Worm (Caenorhabditis elegans) whole organism, L1 larva: ENCODE measurements around the gene Y54E2A.5.

Source experiments
- C16A3.4 ChIP-seq: fragments of 150-350 bp; optimal IDR thresholded peaks from 2 replicates; lab custom pipeline; 2014; ENCODE audit warnings: missing biosample characterization, missing genetic modification characterization
- alr-1 ChIP-seq: fragments of 200-800 bp; sonication (Bioruptor generic); optimal IDR thresholded peaks from 2 replicates; lab custom pipeline; 2018; ENCODE audit warnings: borderline replicate concordance, mild to moderate bottlenecking, missing genetic modification characterization, missing compliant biosample characterization
- ceh-88 ChIP-seq: fragments of 200-800 bp; sonication (Bioruptor generic); IDR thresholded peaks from 2 replicates; pipeline ENCODE4 v1.3.6; 2022; ENCODE audit warnings: missing genetic modification characterization, missing compliant biosample characterization
- efl-1 ChIP-seq, 4 experiments: fragments of 150-350 bp; optimal IDR thresholded peaks in 3 of 4; peaks in 1 of 4; 1 replicate in 1 of 4; 2 replicates in 3 of 4; lab custom pipeline; 2014; ENCODE audit warnings: missing biosample characterization in 2 of 4, missing genetic modification characterization in 2 of 4, missing genetic modification reagents in 2 of 4
- elt-2 ChIP-seq: sonication (generic microtip); optimal IDR thresholded peaks from 2 replicates; lab custom pipeline; 2016; ENCODE audit warnings: missing genetic modification characterization, mild to moderate bottlenecking, inconsistent platforms, missing compliant biosample characterization, missing genetic modification reagents
- elt-3 ChIP-seq, 6 experiments: fragments of 150-350 bp in 1 of 6; sonication (generic microtip); optimal IDR thresholded peaks; 2 replicates each; lab custom pipeline; 2017 to 2018; ENCODE audit warnings: missing biosample characterization in 6 of 6, missing genetic modification characterization in 6 of 6, inconsistent platforms in 1 of 6
- ets-5 ChIP-seq: fragments of 200-800 bp; sonication (Bioruptor generic); IDR thresholded peaks from 2 replicates; pipeline ENCODE4 v1.3.6; 2022; ENCODE audit warnings: missing genetic modification characterization, missing compliant biosample characterization
- fkh-10 ChIP-seq: sonication (generic microtip); optimal IDR thresholded peaks from 2 replicates; lab custom pipeline; 2017; ENCODE audit warnings: missing biosample characterization, missing genetic modification reagents, missing genetic modification characterization
- fkh-4 ChIP-seq: sonication (generic microtip); optimal IDR thresholded peaks from 2 replicates; lab custom pipeline; 2016; ENCODE audit warnings: missing compliant biosample characterization, missing genetic modification characterization, borderline replicate concordance
- fkh-8 ChIP-seq: sonication (generic microtip); optimal IDR thresholded peaks from 2 replicates; lab custom pipeline; 2016; ENCODE audit warnings: mild to moderate bottlenecking, missing genetic modification characterization, missing compliant biosample characterization
- hpl-2 ChIP-seq: fragments of 150-350 bp; optimal IDR thresholded peaks from 2 replicates; lab custom pipeline; 2014; ENCODE audit warnings: missing biosample characterization, missing genetic modification reagents, missing genetic modification characterization
- lin-13 ChIP-seq: fragments of 150-350 bp; optimal IDR thresholded peaks from 2 replicates; lab custom pipeline; 2014; ENCODE audit warnings: missing biosample characterization, missing genetic modification reagents, missing genetic modification characterization
- lin-35 ChIP-seq, 2 experiments: fragments of 150-350 bp; optimal IDR thresholded peaks; 2 replicates each; lab custom pipeline; 2014; ENCODE audit warnings: missing biosample characterization in 2 of 2, missing genetic modification characterization in 2 of 2, missing genetic modification reagents in 2 of 2
- lir-3 ChIP-seq: sonication (generic microtip); optimal IDR thresholded peaks from 2 replicates; lab custom pipeline; 2016; ENCODE audit warnings: mild to moderate bottlenecking, missing genetic modification characterization, moderate library complexity, missing compliant biosample characterization; ENCODE audit not compliant: poor library complexity
- mdl-1 ChIP-seq, 2 experiments: fragments of 150-350 bp; optimal IDR thresholded peaks; 2 replicates each; lab custom pipeline; 2014 to 2017; ENCODE audit warnings: missing biosample characterization in 2 of 2, missing genetic modification characterization in 2 of 2, inconsistent platforms in 1 of 2
- mef-2 ChIP-seq: fragments of 150-350 bp; optimal IDR thresholded peaks from 2 replicates; lab custom pipeline; 2014; ENCODE audit warnings: missing biosample characterization, missing genetic modification characterization
- nhr-11 ChIP-seq: fragments of 150-350 bp; optimal IDR thresholded peaks from 2 replicates; lab custom pipeline; 2014; ENCODE audit warnings: missing biosample characterization, missing genetic modification characterization
- nhr-12 ChIP-seq: sonication (generic microtip); optimal IDR thresholded peaks from 2 replicates; lab custom pipeline; 2017; ENCODE audit warnings: missing biosample characterization, missing genetic modification characterization
- nhr-28 ChIP-seq: fragments of 150-350 bp; optimal IDR thresholded peaks from 2 replicates; lab custom pipeline; 2014; ENCODE audit warnings: missing biosample characterization, missing genetic modification characterization
- nhr-84 ChIP-seq: sonication (generic microtip); optimal IDR thresholded peaks from 2 replicates; lab custom pipeline; 2017; ENCODE audit warnings: missing biosample characterization, missing genetic modification characterization
- nhr-85 ChIP-seq: sonication (generic microtip); peaks from one replicate; lab custom pipeline; 2016; ENCODE audit warnings: missing genetic modification characterization, inconsistent platforms, missing compliant biosample characterization
- pag-3 ChIP-seq: sonication (generic microtip); optimal IDR thresholded peaks from 2 replicates; lab custom pipeline; 2017; ENCODE audit warnings: missing genetic modification characterization, mild to moderate bottlenecking, missing compliant biosample characterization, antibody characterized with exemption, borderline replicate concordance; ENCODE audit not compliant: insufficient read depth
- pax-3 ChIP-seq: fragments of 200-800 bp; sonication (Bioruptor generic); optimal IDR thresholded peaks from 2 replicates; lab custom pipeline; 2018; ENCODE audit warnings: mild to moderate bottlenecking, missing genetic modification characterization, moderate library complexity, missing compliant biosample characterization
- pqm-1 ChIP-seq: sonication (generic microtip); optimal IDR thresholded peaks from 3 replicates; lab custom pipeline; 2017; ENCODE audit warnings: missing biosample characterization, missing genetic modification characterization
- skn-1 ChIP-seq: fragments of 150-350 bp; optimal IDR thresholded peaks from 2 replicates; lab custom pipeline; 2014; ENCODE audit warnings: missing biosample characterization, missing genetic modification characterization
- unc-86 ChIP-seq: sonication (generic microtip); optimal IDR thresholded peaks from 2 replicates; lab custom pipeline; 2016; ENCODE audit warnings: missing genetic modification characterization, missing compliant biosample characterization
- xbp-1 ChIP-seq: sonication (generic microtip); optimal IDR thresholded peaks from 2 replicates; lab custom pipeline; 2016; ENCODE audit warnings: missing genetic modification characterization, missing compliant biosample characterization
- zag-1 ChIP-seq: fragments of 150-350 bp; optimal IDR thresholded peaks from 2 replicates; lab custom pipeline; 2014; ENCODE audit warnings: missing biosample characterization, missing genetic modification characterization
- zip-4 ChIP-seq: fragments of 200-800 bp; sonication (Bioruptor generic); optimal IDR thresholded peaks from 2 replicates; lab custom pipeline; 2018; ENCODE audit warnings: mild to moderate bottlenecking, missing genetic modification characterization, moderate library complexity, missing compliant biosample characterization
- ztf-4 ChIP-seq: fragments of 150-350 bp; optimal IDR thresholded peaks from 2 replicates; lab custom pipeline; 2014; ENCODE audit warnings: missing biosample characterization, missing genetic modification characterization

The Y54E2A.5 gene

ce11 chrII:14779851-14780250 is 22.2 kb upstream of the Y54E2A.5 start:
- TF ChIP-seq fkh-10 (GFP tag; lab: Kevin White, UChicago) = no peak
- TF ChIP-seq efl-1 (optimal IDR thresholded peaks at IDR 0.05; lab: Kevin White, UChicago) = no peak
- TF ChIP-seq efl-1 (GFP tag; optimal IDR thresholded peaks at IDR 0.05 in 1 of 2; lab: Kevin White, UChicago) = peak in 1 of 2 experiments; percentile 64

- TF ChIP-seq unc-86 (no peak), zag-1 (tag; lab: Kevin White, UChicago) (no peak), lin-13 (no peak), zip-4 (GFP tag; lab: Kevin White, UChicago) (no peak)
Observed at ce11 chrII:14778092-14778491, 20.5 kb upstream of the Y54E2A.5 start, which contains the start of gene Y54E2A.8. TSS of gene Y54E2A.8 (plus strand) at chrII:14778345.

- TF ChIP-seq hpl-2 (GFP tag; lab: Kevin White, UChicago) = no peak
- no peak for TF ChIP-seq elt-3 (tag; optimal IDR thresholded peaks at IDR 0.05; lab: Kevin White, UChicago)
Observed at ce11 chrII:14772956-14773788, 15.6 kb upstream of the Y54E2A.5 start, which contains the start of gene Y54E2A.7. TSS of gene Y54E2A.7 (minus strand) at chrII:14773006.

ce11 chrII:14772113-14772512 is 14.5 kb upstream of the Y54E2A.5 start:
- TF ChIP-seq C16A3.4 (no peak), pax-3 (tag; lab: Kevin White, UChicago) (no peak), fkh-4 (tag; lab: Kevin White, UChicago) (no peak), lir-3 (tag; lab: Kevin White, UChicago) (no peak), pqm-1 (tag; lab: Kevin White, UChicago) (no peak), ets-5 (GFP tag; lab: Robert Waterston, UW) (no peak), nhr-85 (tag; lab: Kevin White, UChicago) (no peak), mef-2 (no peak), ztf-4 (tag; lab: Kevin White, UChicago) (no peak), elt-3 (tag; optimal IDR thresholded peaks at IDR 0.05; lab: Kevin White, UChicago) (no peak), pag-3 (no peak)
- TF ChIP-seq, all 84 proteins: peak for 0

ce11 chrII:14771096-14771495 is 13.5 kb upstream of the Y54E2A.5 start:
- TF ChIP-seq lin-35 (GFP tag; optimal IDR thresholded peaks at IDR 0.05; lab: Kevin White, UChicago) = no peak
- TF ChIP-seq ets-5 (GFP tag; lab: Robert Waterston, UW) = no peak
- no peak for TF ChIP-seq hpl-2 (GFP tag; lab: Kevin White, UChicago)
- no peak for TF ChIP-seq xbp-1 (tag; lab: Kevin White, UChicago)
- TF ChIP-seq nhr-12 (tag; lab: Kevin White, UChicago) = no peak
- no peak for TF ChIP-seq ceh-88
- no peak for TF ChIP-seq skn-1 (tag; lab: Kevin White, UChicago)
- no peak for TF ChIP-seq nhr-28 (tag; lab: Kevin White, UChicago)

ce11 chrII:14768804-14769203 is 11.2 kb upstream of the Y54E2A.5 start:
- no peak for TF ChIP-seq mdl-1 (tag; optimal IDR thresholded peaks at IDR 0.05; lab: Kevin White, UChicago)
- no peak for TF ChIP-seq alr-1 (tag; lab: Kevin White, UChicago)
- TF ChIP-seq nhr-84 (tag; lab: Kevin White, UChicago) = no peak
- no peak for TF ChIP-seq lin-35 (GFP tag; optimal IDR thresholded peaks at IDR 0.05; lab: Kevin White, UChicago)
- no peak for TF ChIP-seq nhr-11
- no peak for TF ChIP-seq elt-2 (tag; lab: Kevin White, UChicago)
- TF ChIP-seq fkh-8 (tag; lab: Kevin White, UChicago) = no peak
- TF ChIP-seq pag-3 = no peak
- no peak for TF ChIP-seq pax-3 (tag; lab: Kevin White, UChicago)
